Fruit fly (Drosophila melanogaster) whole organism, embryonic: Measurements from ENCODE around the gene Cdc14.
A peak's percentile ranks its signal among the peaks of the same experiment; 100 is the strongest.

Source experiments
- Atf3 ChIP-seq: fragments of 200-800 bp; sonication (Bioruptor generic); optimal IDR thresholded peaks from 3 replicates; lab custom pipeline; 2016; ENCODE audit warnings: missing biosample characterization, missing genetic modification characterization
- Bgb ChIP-seq: fragments of 200-800 bp; sonication (Bioruptor generic); IDR thresholded peaks from 2 replicates; pipeline ENCODE4 v1.3.6; 2022; ENCODE audit warnings: missing biosample characterization, missing genetic modification characterization; ENCODE audit not compliant: partially characterized antibody
- CG10147 ChIP-seq: fragments of 200-800 bp; sonication (Bioruptor generic); optimal IDR thresholded peaks from 2 replicates; lab custom pipeline; 2019; ENCODE audit warnings: missing biosample characterization, mild to moderate bottlenecking, missing genetic modification characterization, moderate library complexity
- CG10462 ChIP-seq: fragments of 200-800 bp; sonication (Bioruptor generic); optimal IDR thresholded peaks from 2 replicates; lab custom pipeline; 2016; ENCODE audit warnings: missing biosample characterization, missing genetic modification characterization
- CG10543 ChIP-seq: fragments of 200-800 bp; sonication (Bioruptor generic); optimal IDR thresholded peaks from 3 replicates; lab custom pipeline; 2017; ENCODE audit warnings: missing biosample characterization, mild to moderate bottlenecking, missing genetic modification characterization, moderate library complexity
- CG12219 ChIP-seq: fragments of 200-800 bp; sonication (Bioruptor generic); optimal IDR thresholded peaks from 3 replicates; lab custom pipeline; 2018; ENCODE audit warnings: missing biosample characterization, mild to moderate bottlenecking, missing genetic modification characterization
- CG13287 ChIP-seq: fragments of 200-800 bp; sonication (Bioruptor generic); IDR thresholded peaks from 2 replicates; pipeline ENCODE4 v1.3.6; 2022; ENCODE audit warnings: missing biosample characterization, missing genetic modification characterization; ENCODE audit not compliant: partially characterized antibody
- CG14710 ChIP-seq: fragments of 200-800 bp; sonication (Bioruptor generic); optimal IDR thresholded peaks from 3 replicates; lab custom pipeline; 2019; ENCODE audit warnings: missing biosample characterization, mild to moderate bottlenecking, missing genetic modification characterization, moderate library complexity
- CG15011 ChIP-seq: fragments of 200-800 bp; sonication (Bioruptor generic); optimal IDR thresholded peaks from 3 replicates; lab custom pipeline; 2018; ENCODE audit warnings: missing biosample characterization, mild to moderate bottlenecking, missing genetic modification characterization
- CG15696 ChIP-seq: fragments of 200-800 bp; sonication (Bioruptor generic); optimal IDR thresholded peaks from 2 replicates; lab custom pipeline; 2019; ENCODE audit warnings: missing biosample characterization, mild to moderate bottlenecking, missing genetic modification characterization, moderate library complexity
- CG17568 ChIP-seq: fragments of 200-800 bp; sonication (Bioruptor generic); optimal IDR thresholded peaks from 2 replicates; lab custom pipeline; 2018; ENCODE audit warnings: missing biosample characterization, mild to moderate bottlenecking, missing genetic modification characterization, moderate library complexity
- CG18619 ChIP-seq: fragments of 200-800 bp; sonication (Bioruptor generic); optimal IDR thresholded peaks from 3 replicates; lab custom pipeline; 2017; ENCODE audit warnings: missing biosample characterization, mild to moderate bottlenecking, missing genetic modification characterization
- CG4404 ChIP-seq: fragments of 200-800 bp; sonication (Bioruptor generic); IDR thresholded peaks from 2 replicates; pipeline ENCODE4 v1.3.6; 2022; ENCODE audit warnings: missing biosample characterization, missing genetic modification characterization
- CG6654 ChIP-seq: fragments of 200-800 bp; sonication (Bioruptor generic); optimal IDR thresholded peaks from 2 replicates; lab custom pipeline; 2017; ENCODE audit warnings: missing biosample characterization, mild to moderate bottlenecking, missing genetic modification characterization
- CG6854 ChIP-seq: fragments of 200-800 bp; sonication (Bioruptor generic); optimal IDR thresholded peaks from 3 replicates; lab custom pipeline; 2017; ENCODE audit warnings: missing biosample characterization, mild to moderate bottlenecking, missing genetic modification characterization
- Dek ChIP-seq: fragments of 200-800 bp; sonication (Bioruptor generic); optimal IDR thresholded peaks from 3 replicates; lab custom pipeline; 2019; ENCODE audit warnings: missing biosample characterization, mild to moderate bottlenecking, missing genetic modification characterization, moderate library complexity
- Doc2 ChIP-seq: fragments of 200-800 bp; sonication (Bioruptor generic); IDR thresholded peaks from 2 replicates; pipeline ENCODE4 v1.3.6; 2022; ENCODE audit warnings: missing biosample characterization, missing genetic modification characterization
- GATAe ChIP-seq: fragments of 200-800 bp; sonication (Bioruptor generic); conservative IDR thresholded peaks from 2 replicates; pipeline ENCODE4 v1.3.6; 2022; ENCODE audit warnings: missing biosample characterization, missing genetic modification characterization
- Gsc ChIP-seq: fragments of 200-800 bp; sonication (Bioruptor generic); IDR thresholded peaks from 2 replicates; pipeline ENCODE4 v1.3.6; 2022; ENCODE audit warnings: missing biosample characterization, missing genetic modification characterization
- H2.0 ChIP-seq: fragments of 200-800 bp; sonication (Bioruptor generic); IDR thresholded peaks from 2 replicates; pipeline ENCODE4 v1.3.6; 2022; ENCODE audit warnings: missing biosample characterization, missing genetic modification characterization
- Hr39 ChIP-seq: fragments of >200 bp; optimal IDR thresholded peaks from 2 replicates; lab custom pipeline; 2017
- Hr78 ChIP-seq, 2 experiments: fragments of 200-800 bp in 1 of 2; fragments of >200 bp in 1 of 2; sonication (Bioruptor generic) in 1 of 2; optimal IDR thresholded peaks; 2 replicates each; lab custom pipeline; 2017 to 2019; ENCODE audit warnings: missing biosample characterization in 2 of 2, missing genetic modification characterization in 2 of 2, mild to moderate bottlenecking in 1 of 2, moderate library complexity in 1 of 2
- Lpt ChIP-seq: fragments of >200 bp; optimal IDR thresholded peaks from 2 replicates; lab custom pipeline; 2018; ENCODE audit warnings: missing biosample characterization, missing genetic modification characterization
- Oaz ChIP-seq: fragments of 200-800 bp; sonication (Bioruptor generic); IDR thresholded peaks from 2 replicates; pipeline ENCODE4 v1.3.6; 2022; ENCODE audit warnings: missing biosample characterization, missing genetic modification characterization
- Poxn ChIP-seq: fragments of 200-800 bp; sonication (Bioruptor generic); IDR thresholded peaks from 2 replicates; pipeline ENCODE4 v1.3.6; 2022; ENCODE audit warnings: missing biosample characterization, missing genetic modification characterization
- Usf ChIP-seq: fragments of 200-800 bp; sonication (Bioruptor generic); optimal IDR thresholded peaks from 2 replicates; lab custom pipeline; 2017; ENCODE audit warnings: missing genotype, missing biosample characterization, missing genetic modification characterization
- al ChIP-seq: fragments of 200-800 bp; sonication (Bioruptor generic); IDR thresholded peaks from 2 replicates; pipeline ENCODE4 v1.3.6; 2022; ENCODE audit warnings: missing biosample characterization, missing genetic modification characterization
- ato ChIP-seq: fragments of 200-800 bp; sonication (Bioruptor generic); IDR thresholded peaks from 2 replicates; pipeline ENCODE4 v1.3.6; 2022; ENCODE audit warnings: missing biosample characterization, missing genetic modification characterization; ENCODE audit not compliant: partially characterized antibody
- bcd ChIP-seq: fragments of 200-800 bp; sonication (Bioruptor generic); optimal IDR thresholded peaks from 2 replicates; lab custom pipeline; 2017; ENCODE audit warnings: missing biosample characterization, mild to moderate bottlenecking, missing genetic modification characterization
- dpn ChIP-seq, 2 experiments: fragments of 200-800 bp; sonication (Bioruptor generic); optimal IDR thresholded peaks; 3 replicates each; lab custom pipeline; 2016; ENCODE audit warnings: missing biosample characterization in 2 of 2, missing genetic modification characterization in 2 of 2
- fu2 ChIP-seq: fragments of 200-800 bp; sonication (Bioruptor generic); optimal IDR thresholded peaks from 2 replicates; lab custom pipeline; 2016; ENCODE audit warnings: missing biosample characterization, missing genetic modification characterization
- gce ChIP-seq: fragments of 200-800 bp; sonication (Bioruptor generic); IDR thresholded peaks from 3 replicates; pipeline ENCODE4 v1.3.6; 2022; ENCODE audit warnings: missing biosample characterization, missing genetic modification characterization
- gem ChIP-seq: fragments of 200-800 bp; sonication (Bioruptor generic); optimal IDR thresholded peaks from 2 replicates; lab custom pipeline; 2019; ENCODE audit warnings: missing biosample characterization, mild to moderate bottlenecking, missing genetic modification characterization, moderate library complexity
- grn ChIP-seq: fragments of 200-800 bp; sonication (Bioruptor generic); optimal IDR thresholded peaks from 3 replicates; lab custom pipeline; 2017; ENCODE audit warnings: missing biosample characterization, missing genetic modification characterization
- gro ChIP-seq: fragments of 200-800 bp; sonication (Bioruptor generic); optimal IDR thresholded peaks from 2 replicates; lab custom pipeline; 2016; ENCODE audit warnings: missing biosample characterization, missing genetic modification characterization
- gsb-n ChIP-seq: fragments of 200-800 bp; sonication (Bioruptor generic); optimal IDR thresholded peaks from 3 replicates; lab custom pipeline; 2018; ENCODE audit warnings: missing biosample characterization, mild to moderate bottlenecking, missing genetic modification characterization
- hb ChIP-seq: fragments of 200-800 bp; sonication (Bioruptor generic); IDR thresholded peaks from 3 replicates; pipeline ENCODE4 v1.3.6; 2022; ENCODE audit warnings: missing biosample characterization, missing genetic modification characterization; ENCODE audit not compliant: partially characterized antibody
- hbn ChIP-seq: fragments of 200-800 bp; sonication (Bioruptor generic); IDR thresholded peaks from 2 replicates; pipeline ENCODE4 v1.3.6; 2022; ENCODE audit warnings: missing biosample characterization, missing genetic modification characterization; ENCODE audit not compliant: partially characterized antibody
- insv ChIP-seq, 2 experiments: fragments of 200-800 bp; sonication (Bioruptor generic); optimal IDR thresholded peaks; 3 replicates each; lab custom pipeline; 2016 to 2018; ENCODE audit warnings: missing biosample characterization in 2 of 2, missing genetic modification characterization in 2 of 2
- jumu ChIP-seq: fragments of 200-800 bp; sonication (Bioruptor generic); optimal IDR thresholded peaks from 3 replicates; lab custom pipeline; 2016; ENCODE audit warnings: missing biosample characterization, missing genetic modification characterization
- knrl ChIP-seq: fragments of 200-800 bp; sonication (Bioruptor generic); IDR thresholded peaks from 3 replicates; pipeline ENCODE4 v1.3.6; 2022; ENCODE audit warnings: missing biosample characterization, missing genetic modification characterization; ENCODE audit not compliant: partially characterized antibody
- nom ChIP-seq: fragments of 200-800 bp; sonication (Bioruptor generic); optimal IDR thresholded peaks from 2 replicates; lab custom pipeline; 2017; ENCODE audit warnings: missing biosample characterization, missing genetic modification characterization, mild to moderate bottlenecking, moderate library complexity, missing genetic modification reagents
- pb ChIP-seq: fragments of 200-800 bp; sonication (Bioruptor generic); optimal IDR thresholded peaks from 3 replicates; lab custom pipeline; 2016; ENCODE audit warnings: missing biosample characterization, missing genetic modification characterization
- sqz ChIP-seq: fragments of 200-800 bp; sonication (Bioruptor generic); optimal IDR thresholded peaks from 3 replicates; lab custom pipeline; 2018; ENCODE audit warnings: missing biosample characterization, mild to moderate bottlenecking, missing genetic modification characterization
- wdn ChIP-seq: fragments of 200-800 bp; sonication (Bioruptor generic); IDR thresholded peaks from 2 replicates; pipeline ENCODE4 v1.3.6; 2022; ENCODE audit warnings: missing biosample characterization, missing genetic modification characterization
- zfh1 ChIP-seq: fragments of 200-800 bp; sonication (Bioruptor generic); IDR thresholded peaks from 3 replicates; pipeline ENCODE4 v1.3.6; 2022; ENCODE audit warnings: missing biosample characterization, missing genetic modification characterization
- zfh2 ChIP-seq: fragments of 200-800 bp; sonication (Bioruptor generic); optimal IDR thresholded peaks from 2 replicates; lab custom pipeline; 2016; ENCODE audit warnings: missing biosample characterization, missing genetic modification characterization

Gene Cdc14

dm6 chr2L:7827045-7828004 is 16.8 kb upstream of the Cdc14 start, which contains the start of the genes Rack1 and mts (continued):
- TF ChIP-seq Usf (GFP tag; lab: Kevin White, UChicago) (peak; percentile 73), CG13287 (GFP tag; lab: Robert Waterston, UW) (peak; percentile 47), zfh2 (GFP tag; lab: Kevin White, UChicago) (peak; percentile 65), gce (GFP tag; lab: Robert Waterston, UW) (peak; percentile 88; the same call in 2 of the 3 replicates), insv (GFP tag; optimal IDR thresholded peaks at IDR 0.05; lab: Kevin White, UChicago) (peak in 1 of 2 experiments; percentile 69), Dek (tag; lab: Kevin White, UChicago) (peak; percentile 75), CG17568 (GFP tag; lab: Kevin White, UChicago) (peak; percentile 88), Gsc (GFP tag; lab: Robert Waterston, UW) (no peak), hb (GFP tag; lab: Robert Waterston, UW) (no peak; the same call in 1 of the 3 replicates), zfh1 (GFP tag; lab: Robert Waterston, UW) (peak; percentile 84), bcd (GFP tag; lab: Kevin White, UChicago) (peak; percentile 90), hbn (GFP tag; lab: Robert Waterston, UW) (peak; percentile 16; the same call in 1 of the 2 replicates), Doc2 (no peak), GATAe (GFP tag; lab: Robert Waterston, UW) (no peak), grn (GFP tag; lab: Kevin White, UChicago) (peak; percentile 29), al (GFP tag; lab: Robert Waterston, UW) (peak; percentile 55; the same call in 1 of the 2 replicates), CG6654 (GFP tag; lab: Kevin White, UChicago) (peak; percentile 60), ato (GFP tag; lab: Robert Waterston, UW) (peak; percentile 35; the same call in 1 of the 2 replicates), dpn (GFP tag; optimal IDR thresholded peaks at IDR 0.05; lab: Kevin White, UChicago) (peak; percentile 66 to 80), Bgb (peak; percentile 62; the same call in 1 of the 2 replicates), gsb-n (tag; lab: Kevin White, UChicago) (peak; percentile 73), nom (GFP tag; lab: Kevin White, UChicago) (peak; percentile 89), CG10543 (GFP tag; lab: Kevin White, UChicago) (peak; percentile 91), fu2 (GFP tag; lab: Kevin White, UChicago) (peak; percentile 72), CG4404 (GFP tag; lab: Robert Waterston, UW) (no peak), Lpt (GFP tag; lab: Kevin White, UChicago) (no peak), gro (peak; percentile 81), CG6854 (GFP tag; lab: Kevin White, UChicago) (peak; percentile 90), H2.0 (GFP tag; lab: Robert Waterston, UW) (peak; percentile 83), CG14710 (tag; lab: Kevin White, UChicago) (peak; percentile 60), CG10147 (GFP tag; lab: Kevin White, UChicago) (peak; percentile 60), CG15011 (GFP tag; lab: Kevin White, UChicago) (peak; percentile 80), pb (GFP tag; lab: Kevin White, UChicago) (peak; percentile 79), knrl (peak; percentile 51), jumu (GFP tag; lab: Kevin White, UChicago) (peak; percentile 56), CG18619 (GFP tag; lab: Kevin White, UChicago) (peak; percentile 89), CG12219 (GFP tag; lab: Kevin White, UChicago) (peak; percentile 79), sqz (GFP tag; lab: Kevin White, UChicago) (peak; percentile 90), wdn (GFP tag; lab: Robert Waterston, UW) (peak; percentile 80), CG10462 (GFP tag; lab: Kevin White, UChicago) (peak; percentile 50), Hr39 (lab: Kevin White, UChicago) (no peak), gem (peak; percentile 68), Atf3 (GFP tag; lab: Kevin White, UChicago) (peak; percentile 43), Hr78 (GFP tag; optimal IDR thresholded peaks at IDR 0.05; lab: Kevin White, UChicago) (no peak), Oaz (GFP tag; lab: Robert Waterston, UW) (peak; percentile 34; the same call in 1 of the 2 replicates), Poxn (0 out of 2 replicates have a peak, but pooled peaks have one; percentile 16), CG15696 (tag; lab: Kevin White, UChicago) (peak; percentile 26)
